Worm (Caenorhabditis elegans) whole organism, L4 larva: Measurements from ENCODE around the gene H25P19.1.

Experiments
- F26F4.8 ChIP-seq: fragments of 200-800 bp; sonication (Bioruptor generic); conservative IDR thresholded peaks from 2 replicates; pipeline ENCODE4 v1.3.6; 2022; ENCODE audit warnings: missing genetic modification characterization, missing compliant biosample characterization
- T26A8.4 ChIP-seq: fragments of 200-800 bp; sonication (Bioruptor generic); IDR thresholded peaks from 2 replicates; pipeline ENCODE4 v1.3.6; 2022; ENCODE audit warnings: missing genetic modification characterization, missing compliant biosample characterization
- arid-1 ChIP-seq: fragments of 200-800 bp; sonication (Bioruptor generic); conservative IDR thresholded peaks from 2 replicates; pipeline ENCODE4 v1.3.6; 2022; ENCODE audit warnings: missing genetic modification reagents, missing genetic modification characterization, missing compliant biosample characterization
- ctbp-1 ChIP-seq: fragments of 200-800 bp; sonication (Bioruptor generic); IDR thresholded peaks from 2 replicates; pipeline ENCODE4 v1.3.6; 2022; ENCODE audit warnings: missing genetic modification reagents, missing genetic modification characterization, missing compliant biosample characterization
- daf-8 ChIP-seq: fragments of 200-800 bp; sonication (Bioruptor generic); IDR thresholded peaks from 2 replicates; pipeline ENCODE4 v1.3.6; 2022; ENCODE audit warnings: missing genetic modification characterization, missing compliant biosample characterization
- duxl-1 ChIP-seq: sonication (generic microtip); optimal IDR thresholded peaks from 2 replicates; lab custom pipeline; 2016; ENCODE audit warnings: mild to moderate bottlenecking, missing genetic modification characterization, moderate library complexity, missing compliant biosample characterization; ENCODE audit not compliant: poor library complexity
- lin-29 ChIP-seq: fragments of 200-800 bp; sonication (Bioruptor generic); IDR thresholded peaks from 2 replicates; pipeline ENCODE4 v1.3.6; 2022; ENCODE audit warnings: missing genetic modification reagents, missing genetic modification characterization, missing compliant biosample characterization
- lin-39 ChIP-seq: fragments of 150-350 bp; optimal IDR thresholded peaks from 2 replicates; lab custom pipeline; 2014; ENCODE audit warnings: missing biosample characterization, missing genetic modification reagents, missing genetic modification characterization
- madf-5 ChIP-seq, 2 experiments: fragments of 200-800 bp; sonication (Bioruptor generic); IDR thresholded peaks; 2 replicates each; pipeline ENCODE4 v1.3.6; 2022; ENCODE audit warnings: missing compliant biosample characterization in 2 of 2, missing genetic modification characterization in 2 of 2
- nhr-77 ChIP-seq: fragments of 150-350 bp; optimal IDR thresholded peaks from 2 replicates; lab custom pipeline; 2014; ENCODE audit warnings: missing biosample characterization, missing genetic modification characterization
- pqm-1 ChIP-seq: sonication (generic microtip); optimal IDR thresholded peaks from 2 replicates; lab custom pipeline; 2017; ENCODE audit warnings: missing biosample characterization, missing genetic modification characterization
- saeg-2 ChIP-seq: fragments of 200-800 bp; sonication (Bioruptor generic); IDR thresholded peaks from 2 replicates; pipeline ENCODE4 v1.3.6; 2022; ENCODE audit warnings: missing genetic modification reagents, missing genetic modification characterization, missing compliant biosample characterization
- sdz-12 ChIP-seq: fragments of 200-800 bp; sonication (Bioruptor generic); optimal IDR thresholded peaks from 2 replicates; lab custom pipeline; 2018; ENCODE audit warnings: mild to moderate bottlenecking, missing genetic modification characterization, missing compliant biosample characterization
- spr-1 ChIP-seq: sonication (generic microtip); optimal IDR thresholded peaks from 2 replicates; lab custom pipeline; 2016; ENCODE audit warnings: mild to moderate bottlenecking, missing genetic modification characterization, missing compliant biosample characterization
- unc-39 ChIP-seq: sonication (generic microtip); optimal IDR thresholded peaks from 2 replicates; lab custom pipeline; 2017; ENCODE audit warnings: missing biosample characterization, missing genetic modification characterization

Gene H25P19.1

DNA sequence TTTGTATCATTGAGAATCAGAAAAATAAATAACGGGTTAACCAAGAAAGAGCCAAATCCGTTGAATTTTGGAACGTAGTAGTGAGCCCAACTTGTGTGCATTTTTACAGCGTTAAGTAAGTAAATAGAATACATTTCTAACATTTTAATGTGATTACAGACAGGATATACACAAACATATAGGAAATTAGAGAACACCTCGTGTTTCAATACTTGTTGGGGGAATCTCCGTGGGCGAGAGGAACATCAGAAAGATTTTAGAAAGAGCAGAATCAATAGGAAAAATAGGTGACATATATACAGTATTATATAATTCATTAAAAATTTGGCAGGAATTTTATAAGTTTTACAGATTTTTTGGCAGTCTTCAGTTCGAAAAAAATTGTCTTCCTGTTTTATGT, 51.3 kb downstream of the H25P19.1 start, which contains the start of gene srj-24:
TSS of gene srj-24 (minus strand) at position 101 of the 400 bp plus-strand sequence.
- no peak for TF ChIP-seq ctbp-1 (GFP tag; lab: Robert Waterston, UW)
- no peak for TF ChIP-seq arid-1 (GFP tag; lab: Robert Waterston, UW)
- TF ChIP-seq lin-29 (GFP tag; lab: Robert Waterston, UW) = no peak
- no peak for TF ChIP-seq duxl-1 (tag; lab: Kevin White, UChicago)
- TF ChIP-seq daf-8 (GFP tag; lab: Robert Waterston, UW) = no peak
- no peak for TF ChIP-seq lin-39
- no peak for TF ChIP-seq pqm-1
- no peak for TF ChIP-seq T26A8.4 (GFP tag; lab: Robert Waterston, UW)
- no peak for TF ChIP-seq nhr-77 (tag; lab: Kevin White, UChicago)
- TF ChIP-seq spr-1 (tag; lab: Kevin White, UChicago) = no peak
- TF ChIP-seq saeg-2 (GFP tag; lab: Robert Waterston, UW) = no peak
- no peak for TF ChIP-seq F26F4.8 (GFP tag; lab: Robert Waterston, UW)
- no peak for TF ChIP-seq sdz-12
- TF ChIP-seq madf-5 (GFP tag; IDR thresholded peaks at IDR 0.05; lab: Robert Waterston, UW) = no peak
- TF ChIP-seq unc-39 (tag; lab: Kevin White, UChicago) = no peak
